Worm (Caenorhabditis elegans) whole organism, L1 larva: ENCODE measurements around the gene R12H7.4.

ENCODE experiments used
- ama-1 ChIP-seq: fragments of 150-350 bp; optimal IDR thresholded peaks from 2 replicates; lab custom pipeline; 2014
- egl-27 ChIP-seq, 2 experiments: fragments of 150-350 bp in 1 of 2; sonication (generic microtip); optimal IDR thresholded peaks; 3 replicates each; lab custom pipeline; 2017 to 2018; ENCODE audit warnings: missing biosample characterization in 2 of 2, missing genetic modification characterization in 2 of 2, missing genetic modification reagents in 2 of 2
- hlh-4 ChIP-seq: sonication (generic microtip); optimal IDR thresholded peaks from 2 replicates; lab custom pipeline; 2016; ENCODE audit warnings: mild to moderate bottlenecking, missing genetic modification characterization, missing compliant biosample characterization
- lin-39 ChIP-seq: fragments of 150-350 bp; optimal IDR thresholded peaks from 2 replicates; lab custom pipeline; 2014; ENCODE audit warnings: missing biosample characterization, missing genetic modification reagents, missing genetic modification characterization
- nhr-11 ChIP-seq: fragments of 150-350 bp; optimal IDR thresholded peaks from 2 replicates; lab custom pipeline; 2014; ENCODE audit warnings: missing biosample characterization, missing genetic modification characterization
- nhr-90 ChIP-seq: sonication (generic microtip); optimal IDR thresholded peaks from 2 replicates; lab custom pipeline; 2016; ENCODE audit warnings: mild to moderate bottlenecking, missing genetic modification characterization, missing compliant biosample characterization; ENCODE audit not compliant: poor library complexity

- TF ChIP-seq ama-1 (lab: Kevin White, UChicago) (no peak), lin-39 (tag; lab: Kevin White, UChicago) (no peak), nhr-11 (no peak), hlh-4 (tag; lab: Kevin White, UChicago) (no peak), nhr-90 (tag; lab: Kevin White, UChicago) (no peak), egl-27 (tag; optimal IDR thresholded peaks at IDR 0.05; lab: Kevin White, UChicago) (no peak)
These were observed 28.2 kb downstream of the R12H7.4 start, which contains the start of gene hpl-1 for ce11 chrX:13245090-13245489.
